Fruit fly (Drosophila melanogaster) whole organism, adult: ENCODE measurements around the gene CG17343.

ENCODE experiments used
- bab1 ChIP-seq: fragments of 200-800 bp; sonication (Bioruptor generic); optimal IDR thresholded peaks from 3 replicates; lab custom pipeline; 2019; ENCODE audit warnings: missing biosample characterization, mild to moderate bottlenecking, missing genetic modification characterization, moderate library complexity
- cic ChIP-seq: fragments of 200-800 bp; sonication (Bioruptor generic); optimal IDR thresholded peaks from 2 replicates; lab custom pipeline; 2017; ENCODE audit warnings: missing biosample characterization, mild to moderate bottlenecking, missing genetic modification characterization, moderate library complexity
- kay ChIP-seq: fragments of 200-800 bp; sonication (Bioruptor generic); peaks from one replicate; lab custom pipeline; 2016; ENCODE audit warnings: missing biosample characterization, missing genetic modification characterization, borderline replicate concordance

DNA sequence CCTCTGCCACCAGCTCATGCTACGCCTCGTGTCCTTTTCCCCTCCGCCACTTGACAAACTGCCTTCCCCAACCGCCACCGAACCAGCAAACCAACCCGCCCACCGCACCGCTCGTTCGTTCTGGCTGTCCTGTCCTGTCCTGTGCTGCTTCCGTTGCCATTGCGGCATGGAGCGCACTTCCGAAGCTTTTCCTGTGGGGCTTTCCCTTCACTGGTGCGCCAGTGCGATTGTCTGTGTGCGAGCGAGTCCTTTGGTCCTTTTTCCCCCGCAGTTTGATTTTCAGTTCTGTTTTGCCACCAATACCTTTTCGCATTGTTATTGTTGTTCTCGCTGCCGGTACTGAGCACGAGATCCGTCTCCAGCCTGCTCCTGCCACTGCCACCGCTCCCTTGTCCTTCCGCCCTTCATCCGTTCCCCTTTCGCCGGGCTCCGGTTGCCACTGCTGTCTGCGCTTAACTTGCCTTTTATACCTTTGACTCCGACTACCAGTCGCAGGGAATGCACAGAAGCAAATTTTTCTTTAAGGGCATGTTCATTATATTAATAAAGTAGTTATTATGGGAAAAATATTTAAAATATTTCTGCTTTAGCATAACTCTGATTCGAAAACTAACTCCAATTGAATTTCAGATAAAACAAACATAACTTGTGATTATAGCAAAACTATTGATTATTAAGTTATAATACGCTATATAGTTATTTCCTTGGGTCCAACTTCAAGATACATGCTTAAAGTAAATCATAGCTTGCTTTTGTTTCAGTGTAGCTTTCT, 40.6 kb upstream of the CG17343 start:
- TF ChIP-seq cic (GFP tag; lab: Kevin White, UChicago) (no peak), bab1 (no peak), kay (GFP tag; lab: Kevin White, UChicago) (no peak)
